In genomic region chr3R:18758548-18759257, dm6 we compare ENCODE assay signal across 1 fruit fly cellular context.
TF ChIP-seq lines count a peak whose summit lies in the region.

Gene Epg5, minus strand, starts transcription at chr3R:18758873.

TF ChIP-seq in whole organism, embryonic, 481 proteins besides CTCF, POLR2A, EP300 and RAD21 (continued from another document and continues in another):
- peak; percentile 68; the same call in 1 of the 2 replicates for TF ChIP-seq ranshi (GFP tag; IDR thresholded peaks at IDR 0.05; lab: Robert Waterston, UW)
- no peak for TF ChIP-seq fd64A (GFP tag; optimal IDR thresholded peaks at IDR 0.05; lab: Kevin White, UChicago)
- TF ChIP-seq CG1832 (GFP tag; optimal IDR thresholded peaks at IDR 0.05; lab: Kevin White, UChicago), result no peak
- no peak for TF ChIP-seq h (optimal IDR thresholded peaks at IDR 0.05; lab: Kevin White, UChicago)
- peak; percentile 64; the same call in 1 of the 3 replicates for TF ChIP-seq CG11456 (GFP tag; IDR thresholded peaks at IDR 0.05; lab: Robert Waterston, UW)
- TF ChIP-seq vnd (GFP tag; IDR thresholded peaks at IDR 0.05; lab: Robert Waterston, UW; ENCODE audit: partially characterized antibody), result peak; percentile 99
- TF ChIP-seq esg (GFP tag; conservative IDR thresholded peaks at IDR 0.05; lab: Robert Waterston, UW), result peak; percentile 56
- TF ChIP-seq Fer2 (tag; optimal IDR thresholded peaks at IDR 0.05; lab: Kevin White, UChicago), result peak; percentile 50
- peak; percentile 58 for TF ChIP-seq CG10654 (GFP tag; optimal IDR thresholded peaks at IDR 0.05; lab: Kevin White, UChicago)
- TF ChIP-seq Ptx1 (GFP tag; IDR thresholded peaks at IDR 0.05; lab: Robert Waterston, UW), result peak; percentile 83
- TF ChIP-seq CG8281 (tag; optimal IDR thresholded peaks at IDR 0.05; lab: Kevin White, UChicago), result no peak
- TF ChIP-seq zfh1 (GFP tag; IDR thresholded peaks at IDR 0.05; lab: Robert Waterston, UW), result peak; percentile 55; the same call in 2 of the 3 replicates
- peak; percentile 83; the same call in 2 of the 3 replicates for TF ChIP-seq CG34422 (GFP tag; IDR thresholded peaks at IDR 0.05; lab: Robert Waterston, UW)
- peak; percentile 88 for TF ChIP-seq nmo (GFP tag; optimal IDR thresholded peaks at IDR 0.05; lab: Kevin White, UChicago)
- no peak for TF ChIP-seq ac (GFP tag; optimal IDR thresholded peaks at IDR 0.05; lab: Kevin White, UChicago)
- no peak for TF ChIP-seq br (optimal IDR thresholded peaks at IDR 0.05; lab: Kevin White, UChicago)
- TF ChIP-seq insv (GFP tag; optimal IDR thresholded peaks at IDR 0.05; lab: Kevin White, UChicago), result no peak
- TF ChIP-seq CG9727 (GFP tag; optimal IDR thresholded peaks at IDR 0.05; lab: Kevin White, UChicago), result peak; percentile 71
- no peak for TF ChIP-seq gro (GFP tag; optimal IDR thresholded peaks at IDR 0.05; lab: Kevin White, UChicago)
- TF ChIP-seq usp (GFP tag; optimal IDR thresholded peaks at IDR 0.05; lab: Kevin White, UChicago), result no peak
- peak; percentile 73 for TF ChIP-seq CG32772 (GFP tag; IDR thresholded peaks at IDR 0.05; lab: Robert Waterston, UW)
- no peak for TF ChIP-seq Gsc (GFP tag; IDR thresholded peaks at IDR 0.05; lab: Robert Waterston, UW)
- TF ChIP-seq pnt (GFP tag; optimal IDR thresholded peaks at IDR 0.05; lab: Kevin White, UChicago), result peak; percentile 69
- TF ChIP-seq crc (GFP tag; optimal IDR thresholded peaks at IDR 0.05; lab: Kevin White, UChicago), result no peak
- peak; percentile 30 for TF ChIP-seq pb (GFP tag; optimal IDR thresholded peaks at IDR 0.05; lab: Kevin White, UChicago)
- peak; percentile 12 to 85 for TF ChIP-seq crp (GFP tag; optimal IDR thresholded peaks at IDR 0.05; lab: Kevin White, UChicago)
- TF ChIP-seq CG10543 (GFP tag; optimal IDR thresholded peaks at IDR 0.05; lab: Kevin White, UChicago), result peak; percentile 61
- no peak for TF ChIP-seq CG1603 (tag; optimal IDR thresholded peaks at IDR 0.05; lab: Kevin White, UChicago)
- TF ChIP-seq dan (GFP tag; IDR thresholded peaks at IDR 0.05; lab: Robert Waterston, UW), result no peak
- peak; percentile 94 for TF ChIP-seq amos (GFP tag; IDR thresholded peaks at IDR 0.05; lab: Robert Waterston, UW; ENCODE audit: partially characterized antibody)
- no peak for TF ChIP-seq CG11504 (tag; optimal IDR thresholded peaks at IDR 0.05; lab: Kevin White, UChicago)
- TF ChIP-seq CG2712 (tag; optimal IDR thresholded peaks at IDR 0.05; lab: Kevin White, UChicago), result no peak
- no peak for TF ChIP-seq Hand (GFP tag; optimal IDR thresholded peaks at IDR 0.05; lab: Kevin White, UChicago)
- TF ChIP-seq al (GFP tag; IDR thresholded peaks at IDR 0.05; lab: Robert Waterston, UW), result peak; percentile 73
- peak; percentile 63 for TF ChIP-seq CG4404 (GFP tag; IDR thresholded peaks at IDR 0.05; lab: Robert Waterston, UW)
- peak; percentile 68 for TF ChIP-seq CG31224 (GFP tag; IDR thresholded peaks at IDR 0.05; lab: Robert Waterston, UW)
- no peak for TF ChIP-seq sd (tag; optimal IDR thresholded peaks at IDR 0.05; lab: Kevin White, UChicago)
- peak; percentile 99 for TF ChIP-seq CG13287 (GFP tag; IDR thresholded peaks at IDR 0.05; lab: Robert Waterston, UW; ENCODE audit: partially characterized antibody)
- peak; percentile 99 for TF ChIP-seq Scr (GFP tag; IDR thresholded peaks at IDR 0.05; lab: Robert Waterston, UW; ENCODE audit: partially characterized antibody)
- peak; percentile 84 for TF ChIP-seq CoRest (tag; optimal IDR thresholded peaks at IDR 0.05; lab: Kevin White, UChicago)
- TF ChIP-seq az2 (GFP tag; optimal IDR thresholded peaks at IDR 0.05; lab: Kevin White, UChicago), result peak; percentile 73
- TF ChIP-seq CG10209 (GFP tag; optimal IDR thresholded peaks at IDR 0.05; lab: Kevin White, UChicago), result peak; percentile 49
- TF ChIP-seq fru (optimal IDR thresholded peaks at IDR 0.05; lab: Kevin White, UChicago), result no peak
- TF ChIP-seq croc (GFP tag; conservative IDR thresholded peaks at IDR 0.05; lab: Robert Waterston, UW), result peak; percentile 62
- TF ChIP-seq p53 (GFP tag; optimal IDR thresholded peaks at IDR 0.05; lab: Kevin White, UChicago), result peak; percentile 11
- TF ChIP-seq CG13894 (tag; optimal IDR thresholded peaks at IDR 0.05; lab: Kevin White, UChicago), result no peak
- no peak for TF ChIP-seq D19B (GFP tag; optimal IDR thresholded peaks at IDR 0.05; lab: Kevin White, UChicago)
- peak; percentile 47; the same call in 1 of the 2 replicates for TF ChIP-seq Adf1 (GFP tag; IDR thresholded peaks at IDR 0.05; lab: Robert Waterston, UW)
- no peak for TF ChIP-seq yki (optimal IDR thresholded peaks at IDR 0.05; lab: Kevin White, UChicago)
- TF ChIP-seq odd (GFP tag; optimal IDR thresholded peaks at IDR 0.05; lab: Kevin White, UChicago), result no peak
- peak; percentile 74 for TF ChIP-seq CHES-1-like (GFP tag; optimal IDR thresholded peaks at IDR 0.05; lab: Kevin White, UChicago)
- TF ChIP-seq Eip74EF (GFP tag; optimal IDR thresholded peaks at IDR 0.05; lab: Kevin White, UChicago), result no peak
- 0 out of 3 replicates have a peak, but pooled peaks have one; percentile 62 for TF ChIP-seq CG7357 (GFP tag; IDR thresholded peaks at IDR 0.05; lab: Robert Waterston, UW)
- TF ChIP-seq CG7271 (tag; optimal IDR thresholded peaks at IDR 0.05; lab: Kevin White, UChicago), result no peak
- no peak for TF ChIP-seq CG34376 (GFP tag; optimal IDR thresholded peaks at IDR 0.05; lab: Kevin White, UChicago)
- TF ChIP-seq Hr78 (GFP tag; optimal IDR thresholded peaks at IDR 0.05; lab: Kevin White, UChicago), result no peak
- TF ChIP-seq ERR (GFP tag; optimal IDR thresholded peaks at IDR 0.05; lab: Kevin White, UChicago), result peak; percentile 20
- TF ChIP-seq CG1647 (GFP tag; optimal IDR thresholded peaks at IDR 0.05; lab: Kevin White, UChicago), result peak; percentile 77
- TF ChIP-seq Hmr (GFP tag; optimal IDR thresholded peaks at IDR 0.05; lab: Kevin White, UChicago), result no peak
- TF ChIP-seq Nf-YC (tag; optimal IDR thresholded peaks at IDR 0.05; lab: Kevin White, UChicago), result no peak
- no peak for TF ChIP-seq CG7839 (tag; optimal IDR thresholded peaks at IDR 0.05; lab: Kevin White, UChicago)
- TF ChIP-seq bsh (GFP tag; optimal IDR thresholded peaks at IDR 0.05; lab: Kevin White, UChicago), result no peak
- no peak for TF ChIP-seq CG17359 (tag; optimal IDR thresholded peaks at IDR 0.05; lab: Kevin White, UChicago)
- peak; percentile 96 for TF ChIP-seq Abd-B (GFP tag; optimal IDR thresholded peaks at IDR 0.05; lab: Kevin White, UChicago)
- TF ChIP-seq CG2199 (GFP tag; IDR thresholded peaks at IDR 0.05; lab: Robert Waterston, UW), result no peak
- no peak for TF ChIP-seq sug (tag; optimal IDR thresholded peaks at IDR 0.05; lab: Kevin White, UChicago)
- no peak for TF ChIP-seq jigr1 (GFP tag; IDR thresholded peaks at IDR 0.05; lab: Robert Waterston, UW)
- no peak; the same call in 2 of the 3 replicates for TF ChIP-seq CG17361 (GFP tag; IDR thresholded peaks at IDR 0.05; lab: Robert Waterston, UW)
- peak; percentile 100 for TF ChIP-seq knrl (GFP tag; IDR thresholded peaks at IDR 0.05; lab: Robert Waterston, UW; ENCODE audit: partially characterized antibody)
- TF ChIP-seq CG42726 (GFP tag; IDR thresholded peaks at IDR 0.05; lab: Robert Waterston, UW; ENCODE audit: partially characterized antibody), result peak; percentile 87
- TF ChIP-seq zen (tag; optimal IDR thresholded peaks at IDR 0.05; lab: Kevin White, UChicago), result no peak
- TF ChIP-seq fd102C (GFP tag; optimal IDR thresholded peaks at IDR 0.05; lab: Kevin White, UChicago), result no peak
- peak; percentile 97 for TF ChIP-seq CG34224 (GFP tag; IDR thresholded peaks at IDR 0.05; lab: Robert Waterston, UW; ENCODE audit: partially characterized antibody)
- peak; percentile 26 for TF ChIP-seq Sry-β (GFP tag; optimal IDR thresholded peaks at IDR 0.05; lab: Kevin White, UChicago)
- TF ChIP-seq CG12769 (tag; optimal IDR thresholded peaks at IDR 0.05; lab: Kevin White, UChicago), result no peak
- no peak for TF ChIP-seq CG4854 (GFP tag; optimal IDR thresholded peaks at IDR 0.05; lab: Kevin White, UChicago)
- TF ChIP-seq sim (GFP tag; IDR thresholded peaks at IDR 0.05; lab: Robert Waterston, UW), result no peak
- peak; percentile 1 for TF ChIP-seq her (GFP tag; optimal IDR thresholded peaks at IDR 0.05; lab: Kevin White, UChicago)
- TF ChIP-seq CG17568 (GFP tag; optimal IDR thresholded peaks at IDR 0.05; lab: Kevin White, UChicago), result no peak
- peak; percentile 80 for TF ChIP-seq Dbx (GFP tag; IDR thresholded peaks at IDR 0.05; lab: Robert Waterston, UW)
- peak; percentile 98 for TF ChIP-seq inv (GFP tag; IDR thresholded peaks at IDR 0.05; lab: Robert Waterston, UW; ENCODE audit: partially characterized antibody)
- TF ChIP-seq nerfin-2 (GFP tag; IDR thresholded peaks at IDR 0.05; lab: Robert Waterston, UW; ENCODE audit: partially characterized antibody), result peak; percentile 94
- no peak for TF ChIP-seq CG15011 (GFP tag; optimal IDR thresholded peaks at IDR 0.05; lab: Kevin White, UChicago)
- TF ChIP-seq CG3995 (GFP tag; optimal IDR thresholded peaks at IDR 0.05; lab: Kevin White, UChicago), result peak; percentile 80
- no peak for TF ChIP-seq z (GFP tag; IDR thresholded peaks at IDR 0.05; lab: Robert Waterston, UW)
- no peak for TF ChIP-seq pros (GFP tag; optimal IDR thresholded peaks at IDR 0.05; lab: Kevin White, UChicago)
- TF ChIP-seq CG18599 (GFP tag; optimal IDR thresholded peaks at IDR 0.05; lab: Kevin White, UChicago), result peak; percentile 66
- no peak for TF ChIP-seq cad (GFP tag; optimal IDR thresholded peaks at IDR 0.05; lab: Kevin White, UChicago)
- peak; percentile 99 for TF ChIP-seq sna (GFP tag; IDR thresholded peaks at IDR 0.05; lab: Robert Waterston, UW; ENCODE audit: partially characterized antibody)
- TF ChIP-seq wek (GFP tag; optimal IDR thresholded peaks at IDR 0.05; lab: Kevin White, UChicago), result no peak
- TF ChIP-seq CG10959 (GFP tag; IDR thresholded peaks at IDR 0.05; lab: Robert Waterston, UW), result no peak
- peak; percentile 62 for TF ChIP-seq CG7786 (GFP tag; optimal IDR thresholded peaks at IDR 0.05; lab: Kevin White, UChicago)
- no peak for TF ChIP-seq Atf6 (GFP tag; IDR thresholded peaks at IDR 0.05; lab: Robert Waterston, UW)
- peak; percentile 45 for TF ChIP-seq dm (GFP tag; optimal IDR thresholded peaks at IDR 0.05; lab: Kevin White, UChicago)
- no peak for TF ChIP-seq CG4360 (GFP tag; IDR thresholded peaks at IDR 0.05; lab: Robert Waterston, UW)
- TF ChIP-seq CG30431 (GFP tag; optimal IDR thresholded peaks at IDR 0.05; lab: Kevin White, UChicago), result peak; percentile 30
- peak; percentile 63 for TF ChIP-seq Atf3 (GFP tag; optimal IDR thresholded peaks at IDR 0.05; lab: Kevin White, UChicago)
- TF ChIP-seq dysf (GFP tag; IDR thresholded peaks at IDR 0.05; lab: Robert Waterston, UW), result peak; percentile 81
- TF ChIP-seq gsb-n (tag; optimal IDR thresholded peaks at IDR 0.05; lab: Kevin White, UChicago), result no peak
- TF ChIP-seq Nf-YA (GFP tag; IDR thresholded peaks at IDR 0.05; lab: Robert Waterston, UW), result 0 out of 2 replicates have a peak, but pooled peaks have one; percentile 20
- TF ChIP-seq D19A (tag; optimal IDR thresholded peaks at IDR 0.05; lab: Kevin White, UChicago), result no peak
- TF ChIP-seq Bteb2 (GFP tag; optimal IDR thresholded peaks at IDR 0.05; lab: Kevin White, UChicago), result peak; percentile 65
- TF ChIP-seq CG9876 (GFP tag; optimal IDR thresholded peaks at IDR 0.05; lab: Kevin White, UChicago), result peak; percentile 43
- no peak for TF ChIP-seq BtbVII (GFP tag; optimal IDR thresholded peaks at IDR 0.05; lab: Kevin White, UChicago)
- peak; percentile 45 for TF ChIP-seq CG33213 (GFP tag; optimal IDR thresholded peaks at IDR 0.05; lab: Kevin White, UChicago)
- no peak for TF ChIP-seq gce (GFP tag; IDR thresholded peaks at IDR 0.05; lab: Robert Waterston, UW)
- peak; percentile 80 for TF ChIP-seq phol (tag; optimal IDR thresholded peaks at IDR 0.05; lab: Kevin White, UChicago)
- TF ChIP-seq onecut (GFP tag; IDR thresholded peaks at IDR 0.05; lab: Robert Waterston, UW), result peak; percentile 6; the same call in 1 of the 2 replicates
- TF ChIP-seq ken (GFP tag; IDR thresholded peaks at IDR 0.05; lab: Robert Waterston, UW), result peak; percentile 62; the same call in 1 of the 3 replicates
- peak; percentile 54 for TF ChIP-seq CG18619 (GFP tag; optimal IDR thresholded peaks at IDR 0.05; lab: Kevin White, UChicago)
- TF ChIP-seq cato (GFP tag; optimal IDR thresholded peaks at IDR 0.05; lab: Kevin White, UChicago; ENCODE audit: borderline replicate concordance), result peak; percentile 52
- TF ChIP-seq CG3065 (GFP tag; optimal IDR thresholded peaks at IDR 0.05; lab: Kevin White, UChicago), result no peak
- TF ChIP-seq CG2202 (tag; optimal IDR thresholded peaks at IDR 0.05; lab: Kevin White, UChicago), result no peak
- peak; percentile 54; the same call in 1 of the 2 replicates for TF ChIP-seq wdn (GFP tag; IDR thresholded peaks at IDR 0.05; lab: Robert Waterston, UW)
- TF ChIP-seq CrebB (tag; optimal IDR thresholded peaks at IDR 0.05; lab: Kevin White, UChicago), result no peak
- peak; percentile 43; the same call in 1 of the 2 replicates for TF ChIP-seq CG32767 (GFP tag; IDR thresholded peaks at IDR 0.05; lab: Robert Waterston, UW)
- TF ChIP-seq CG15479 (GFP tag; optimal IDR thresholded peaks at IDR 0.05; lab: Kevin White, UChicago), result no peak
- TF ChIP-seq CG8290 (GFP tag; optimal IDR thresholded peaks at IDR 0.05; lab: Kevin White, UChicago), result no peak
- no peak for TF ChIP-seq CG8290 (tag; optimal IDR thresholded peaks at IDR 0.05; lab: Kevin White, UChicago)
- TF ChIP-seq TFAM (GFP tag; optimal IDR thresholded peaks at IDR 0.05; lab: Kevin White, UChicago), result no peak
- peak; percentile 47 for TF ChIP-seq CG2116 (GFP tag; optimal IDR thresholded peaks at IDR 0.05; lab: Kevin White, UChicago)
- peak; percentile 73 for TF ChIP-seq trem (tag; optimal IDR thresholded peaks at IDR 0.05; lab: Kevin White, UChicago)
- no peak for TF ChIP-seq CG8478 (optimal IDR thresholded peaks at IDR 0.05; lab: Kevin White, UChicago)
- TF ChIP-seq slp2 (GFP tag; optimal IDR thresholded peaks at IDR 0.05; lab: Kevin White, UChicago), result peak; percentile 57
- TF ChIP-seq lov (optimal IDR thresholded peaks at IDR 0.05; lab: Kevin White, UChicago), result no peak
- no peak for TF ChIP-seq lov (GFP tag; IDR thresholded peaks at IDR 0.05; lab: Robert Waterston, UW)
- no peak for TF ChIP-seq Hr39 (optimal IDR thresholded peaks at IDR 0.05; lab: Kevin White, UChicago)
- peak; percentile 97 for TF ChIP-seq CG2129 (GFP tag; IDR thresholded peaks at IDR 0.05; lab: Robert Waterston, UW; ENCODE audit: partially characterized antibody)
- TF ChIP-seq sqz (GFP tag; optimal IDR thresholded peaks at IDR 0.05; lab: Kevin White, UChicago), result no peak
- TF ChIP-seq CG11723 (GFP tag; optimal IDR thresholded peaks at IDR 0.05; lab: Kevin White, UChicago), result no peak
- TF ChIP-seq Mes4 (GFP tag; optimal IDR thresholded peaks at IDR 0.05; lab: Kevin White, UChicago), result no peak
- TF ChIP-seq CG16779 (GFP tag; IDR thresholded peaks at IDR 0.05; lab: Robert Waterston, UW), result no peak
- peak; percentile 73 for TF ChIP-seq Antp (GFP tag; optimal IDR thresholded peaks at IDR 0.05; lab: Kevin White, UChicago)
